Worm (Caenorhabditis elegans) whole organism, early embryonic: Measurements from ENCODE around the gene F37A8.5.

Source experiments
- B0310.2 ChIP-seq: sonication (generic microtip); optimal IDR thresholded peaks from 2 replicates; lab custom pipeline; 2016; ENCODE audit warnings: mild to moderate bottlenecking, missing genetic modification characterization, missing compliant biosample characterization
- F13C5.2 ChIP-seq: sonication (generic microtip); optimal IDR thresholded peaks from 2 replicates; lab custom pipeline; 2017; ENCODE audit warnings: mild to moderate bottlenecking, missing genetic modification characterization, inconsistent platforms, missing compliant biosample characterization
- aly-1 ChIP-seq: sonication (generic microtip); optimal IDR thresholded peaks from 2 replicates; lab custom pipeline; 2016; ENCODE audit warnings: missing genetic modification characterization, missing compliant biosample characterization
- ama-1 ChIP-seq: fragments of 150-350 bp; optimal IDR thresholded peaks from 2 replicates; lab custom pipeline; 2014
- ceh-13 ChIP-seq: fragments of 200-800 bp; sonication (Bioruptor generic); optimal IDR thresholded peaks from 2 replicates; lab custom pipeline; 2018; ENCODE audit warnings: mild to moderate bottlenecking, missing genetic modification characterization, missing compliant biosample characterization
- ceh-36 ChIP-seq: sonication (generic microtip); optimal IDR thresholded peaks from 2 replicates; lab custom pipeline; 2016; ENCODE audit warnings: missing genetic modification characterization, inconsistent platforms, missing compliant biosample characterization
- ets-7 ChIP-seq: sonication (generic microtip); optimal IDR thresholded peaks from 2 replicates; lab custom pipeline; 2016; ENCODE audit warnings: missing genotype, missing genetic modification characterization, missing compliant biosample characterization
- flt-1 ChIP-seq: fragments of 200-800 bp; sonication (Bioruptor generic); IDR thresholded peaks from 2 replicates; pipeline ENCODE4 v1.3.6; 2022; ENCODE audit warnings: missing genetic modification characterization, missing compliant biosample characterization
- hmbx-1 ChIP-seq: sonication (generic microtip); optimal IDR thresholded peaks from 2 replicates; lab custom pipeline; 2016; ENCODE audit warnings: mild to moderate bottlenecking, missing genetic modification characterization, missing compliant biosample characterization
- hmg-4 ChIP-seq: fragments of 200-800 bp; sonication (Bioruptor generic); optimal IDR thresholded peaks from 2 replicates; lab custom pipeline; 2018; ENCODE audit warnings: mild to moderate bottlenecking, missing genetic modification characterization, missing compliant biosample characterization
- hnd-1 ChIP-seq: sonication (generic microtip); optimal IDR thresholded peaks from 2 replicates; lab custom pipeline; 2016; ENCODE audit warnings: missing genetic modification characterization, missing compliant biosample characterization
- pes-1 ChIP-seq: fragments of 200-800 bp; sonication (Bioruptor generic); IDR thresholded peaks from 2 replicates; pipeline ENCODE4 v1.3.6; 2022; ENCODE audit warnings: missing genetic modification reagents, missing genetic modification characterization, missing compliant biosample characterization
- scrt-1 ChIP-seq: fragments of 200-800 bp; sonication (Bioruptor generic); IDR thresholded peaks from 2 replicates; pipeline ENCODE4 v1.3.6; 2022; ENCODE audit warnings: missing genetic modification characterization, missing compliant biosample characterization
- sea-1 ChIP-seq: fragments of 200-800 bp; sonication (Bioruptor generic); conservative IDR thresholded peaks from 2 replicates; pipeline ENCODE4 v1.3.6; 2022; ENCODE audit warnings: missing genetic modification characterization, missing compliant biosample characterization
- tbx-11 ChIP-seq: fragments of 200-800 bp; sonication (Bioruptor generic); IDR thresholded peaks from 2 replicates; pipeline ENCODE4 v1.3.6; 2022; ENCODE audit warnings: missing genetic modification characterization, missing compliant biosample characterization
- tbx-37 ChIP-seq: fragments of 200-800 bp; sonication (Bioruptor generic); conservative IDR thresholded peaks from 2 replicates; pipeline ENCODE4 v1.3.6; 2022; ENCODE audit warnings: missing genetic modification reagents, missing genetic modification characterization, missing compliant biosample characterization
- tra-4 ChIP-seq: sonication (generic microtip); optimal IDR thresholded peaks from 2 replicates; lab custom pipeline; 2017; ENCODE audit warnings: missing genetic modification characterization, missing compliant biosample characterization

The F37A8.5 gene

ce11 chrIII:3956293-3956692 is at the start of gene F37A8.5:
TSS of gene F37A8.5 (plus strand) at chrIII:3956624.
- TF ChIP-seq hmg-4 (GFP tag; lab: Kevin White, UChicago) (no peak), ets-7 (tag; lab: Kevin White, UChicago) (no peak), hmbx-1 (tag; lab: Kevin White, UChicago) (no peak), scrt-1 (GFP tag; lab: Robert Waterston, UW) (no peak), ceh-13 (no peak), tbx-11 (GFP tag; lab: Robert Waterston, UW) (no peak), flt-1 (GFP tag; lab: Robert Waterston, UW) (no peak), ceh-36 (no peak)

- TF ChIP-seq F13C5.2 (tag; lab: Kevin White, UChicago), result no peak
- TF ChIP-seq ets-7 (tag; lab: Kevin White, UChicago), result no peak
- no peak for TF ChIP-seq flt-1 (GFP tag; lab: Robert Waterston, UW)
- no peak for TF ChIP-seq hmbx-1 (tag; lab: Kevin White, UChicago)
- TF ChIP-seq sea-1 (GFP tag; lab: Robert Waterston, UW), result no peak
- no peak for TF ChIP-seq aly-1 (tag; lab: Kevin White, UChicago)
- no peak for TF ChIP-seq tbx-11 (GFP tag; lab: Robert Waterston, UW)
- no peak for TF ChIP-seq tbx-37
- no peak for TF ChIP-seq B0310.2 (tag; lab: Kevin White, UChicago)
- no peak for TF ChIP-seq pes-1
- no peak for TF ChIP-seq ceh-13
- TF ChIP-seq hmg-4 (GFP tag; lab: Kevin White, UChicago), result no peak
- no peak for TF ChIP-seq hnd-1 (tag; lab: Kevin White, UChicago)
- TF ChIP-seq scrt-1 (GFP tag; lab: Robert Waterston, UW), result no peak
These were observed 48.8 kb upstream of the F37A8.5 start, which contains the start of gene mmcm-1 for ce11 chrIII:3907587-3907986. TSS of gene mmcm-1 (minus strand) at chrIII:3907687.

ce11 chrIII:3908205-3908604 is 48.2 kb upstream of the F37A8.5 start:
- no peak for TF ChIP-seq scrt-1 (GFP tag; lab: Robert Waterston, UW)
- no peak for TF ChIP-seq hmg-4 (GFP tag; lab: Kevin White, UChicago)
- TF ChIP-seq flt-1 (GFP tag; lab: Robert Waterston, UW), result no peak
- TF ChIP-seq tbx-11 (GFP tag; lab: Robert Waterston, UW), result no peak
- TF ChIP-seq B0310.2 (tag; lab: Kevin White, UChicago), result no peak
- no peak for TF ChIP-seq hmbx-1 (tag; lab: Kevin White, UChicago)
- TF ChIP-seq ets-7 (tag; lab: Kevin White, UChicago), result no peak
- TF ChIP-seq tra-4 (tag; lab: Kevin White, UChicago), result no peak
- no peak for TF ChIP-seq pes-1
- TF ChIP-seq sea-1 (GFP tag; lab: Robert Waterston, UW), result no peak
- TF ChIP-seq ceh-13, result no peak
- no peak for TF ChIP-seq ama-1
- no peak for TF ChIP-seq aly-1 (tag; lab: Kevin White, UChicago)
- no peak for TF ChIP-seq F13C5.2 (tag; lab: Kevin White, UChicago)
- no peak for TF ChIP-seq tbx-37
- TF ChIP-seq hnd-1 (tag; lab: Kevin White, UChicago), result no peak
- TF ChIP-seq ceh-36, result no peak

ce11 chrIII:3914049-3914448 is 42.4 kb upstream of the F37A8.5 start, which contains the start of gene pat-3:
TSS of gene pat-3 (minus strand) at chrIII:3914149.
- TF ChIP-seq scrt-1 (GFP tag; lab: Robert Waterston, UW) (no peak), tbx-11 (GFP tag; lab: Robert Waterston, UW) (no peak), pes-1 (no peak), hmbx-1 (tag; lab: Kevin White, UChicago) (no peak), hnd-1 (tag; lab: Kevin White, UChicago) (no peak), ceh-36 (no peak), B0310.2 (tag; lab: Kevin White, UChicago) (no peak), F13C5.2 (tag; lab: Kevin White, UChicago) (no peak)

ce11 chrIII:3914836-3915235 is 41.6 kb upstream of the F37A8.5 start:
- TF ChIP-seq hnd-1 (tag; lab: Kevin White, UChicago), result no peak
- TF ChIP-seq ceh-13, result no peak
- TF ChIP-seq aly-1 (tag; lab: Kevin White, UChicago), result peak; percentile 27
- no peak for TF ChIP-seq B0310.2 (tag; lab: Kevin White, UChicago)
- TF ChIP-seq pes-1, result 0 out of 2 replicates have a peak, but pooled peaks have one; percentile 19

ce11 chrIII:3915705-3916104 is 40.7 kb upstream of the F37A8.5 start:
- TF ChIP-seq hmbx-1 (tag; lab: Kevin White, UChicago) (no peak), hmg-4 (GFP tag; lab: Kevin White, UChicago) (peak; percentile 32)

ce11 chrIII:3916624-3917023 is 39.8 kb upstream of the F37A8.5 start, which contains the start of gene ccdc-47:
TSS of gene ccdc-47 (plus strand) at chrIII:3916967.
- TF ChIP-seq sea-1 (GFP tag; lab: Robert Waterston, UW), result peak; percentile 88
- peak; percentile 5 for TF ChIP-seq tra-4 (tag; lab: Kevin White, UChicago)
- TF ChIP-seq flt-1 (GFP tag; lab: Robert Waterston, UW), result peak; percentile 75
- TF ChIP-seq ceh-13, result peak; percentile 67
- TF ChIP-seq ets-7 (tag; lab: Kevin White, UChicago), result peak; percentile 57
- peak; percentile 84 for TF ChIP-seq ceh-36
- TF ChIP-seq B0310.2 (tag; lab: Kevin White, UChicago), result peak; percentile 15
- TF ChIP-seq hnd-1 (tag; lab: Kevin White, UChicago), result peak; percentile 74
- no peak for TF ChIP-seq hmbx-1 (tag; lab: Kevin White, UChicago)
- TF ChIP-seq pes-1, result peak; percentile 87
- TF ChIP-seq F13C5.2 (tag; lab: Kevin White, UChicago), result peak; percentile 93
- TF ChIP-seq hmg-4 (GFP tag; lab: Kevin White, UChicago), result peak; percentile 82
- TF ChIP-seq ama-1, result no peak
- peak; percentile 81 for TF ChIP-seq tbx-11 (GFP tag; lab: Robert Waterston, UW)
- TF ChIP-seq scrt-1 (GFP tag; lab: Robert Waterston, UW), result peak; percentile 86
- TF ChIP-seq tbx-37, result peak; percentile 68; the same call in 1 of the 2 replicates
- TF ChIP-seq aly-1 (tag; lab: Kevin White, UChicago), result peak; percentile 75
